Fruit fly (Drosophila melanogaster) whole organism, embryonic: Measurements from ENCODE around the gene kdn.
A peak's percentile ranks its signal among the peaks of the same experiment; 100 is the strongest.

Source experiments
- CG10274 ChIP-seq: fragments of 200-800 bp; sonication (Bioruptor generic); optimal IDR thresholded peaks from 3 replicates; lab custom pipeline; 2017; ENCODE audit warnings: missing biosample characterization, mild to moderate bottlenecking, missing genetic modification characterization
- CG10321 ChIP-seq: fragments of 200-800 bp; sonication (Bioruptor generic); IDR thresholded peaks from 2 replicates; pipeline ENCODE4 v1.3.6; 2022; ENCODE audit warnings: missing biosample characterization, missing genetic modification characterization
- CG12155 ChIP-seq: fragments of 200-800 bp; sonication (Bioruptor generic); optimal IDR thresholded peaks from 3 replicates; lab custom pipeline; 2016; ENCODE audit warnings: missing biosample characterization, missing genetic modification characterization
- CG12219 ChIP-seq: fragments of 200-800 bp; sonication (Bioruptor generic); optimal IDR thresholded peaks from 3 replicates; lab custom pipeline; 2018; ENCODE audit warnings: missing biosample characterization, mild to moderate bottlenecking, missing genetic modification characterization
- CG13624 ChIP-seq: fragments of 200-800 bp; sonication (Bioruptor generic); optimal IDR thresholded peaks from 2 replicates; lab custom pipeline; 2016; ENCODE audit warnings: missing biosample characterization, missing genetic modification characterization
- CG14014 ChIP-seq: fragments of 200-800 bp; sonication (Bioruptor generic); IDR thresholded peaks from 2 replicates; pipeline ENCODE4 v1.3.6; 2022; ENCODE audit warnings: missing biosample characterization, missing genetic modification characterization
- CG14667 ChIP-seq: fragments of 200-800 bp; sonication (Bioruptor generic); IDR thresholded peaks from 2 replicates; pipeline ENCODE4 v1.3.6; 2022; ENCODE audit warnings: missing biosample characterization, missing genetic modification characterization
- CG1602 ChIP-seq: fragments of 200-800 bp; sonication (Bioruptor generic); optimal IDR thresholded peaks from 3 replicates; lab custom pipeline; 2016; ENCODE audit warnings: missing biosample characterization, missing genetic modification characterization
- CG32532 ChIP-seq: fragments of 200-800 bp; sonication (Bioruptor generic); IDR thresholded peaks from 2 replicates; pipeline ENCODE4 v1.3.6; 2022; ENCODE audit warnings: missing biosample characterization, missing genetic modification characterization
- CG3281 ChIP-seq: fragments of 200-800 bp; sonication (Bioruptor generic); optimal IDR thresholded peaks from 3 replicates; lab custom pipeline; 2017; ENCODE audit warnings: missing biosample characterization, mild to moderate bottlenecking, missing genetic modification characterization
- CG3838 ChIP-seq: fragments of 200-800 bp; sonication (Bioruptor generic); optimal IDR thresholded peaks from 3 replicates; lab custom pipeline; 2016; ENCODE audit warnings: missing biosample characterization, missing genetic modification characterization
- CG42726 ChIP-seq: fragments of 200-800 bp; sonication (Bioruptor generic); IDR thresholded peaks from 2 replicates; pipeline ENCODE4 v1.3.6; 2022; ENCODE audit warnings: missing biosample characterization, missing genetic modification characterization; ENCODE audit not compliant: partially characterized antibody
- CG4282 ChIP-seq: fragments of 200-800 bp; sonication (Bioruptor generic); optimal IDR thresholded peaks from 2 replicates; lab custom pipeline; 2016; ENCODE audit warnings: missing biosample characterization, missing genetic modification characterization
- CG5245 ChIP-seq: fragments of 200-800 bp; sonication (Bioruptor generic); optimal IDR thresholded peaks from 3 replicates; lab custom pipeline; 2016; ENCODE audit warnings: missing biosample characterization, missing genetic modification characterization
- CG7271 ChIP-seq: fragments of 200-800 bp; sonication (Bioruptor generic); optimal IDR thresholded peaks from 2 replicates; lab custom pipeline; 2018; ENCODE audit warnings: missing biosample characterization, mild to moderate bottlenecking, missing genetic modification characterization, moderate library complexity
- CG8388 ChIP-seq: fragments of 200-800 bp; sonication (Bioruptor generic); optimal IDR thresholded peaks from 2 replicates; lab custom pipeline; 2019; ENCODE audit warnings: missing biosample characterization, mild to moderate bottlenecking, missing genetic modification characterization, moderate library complexity
- CG9727 ChIP-seq: fragments of 200-800 bp; sonication (Bioruptor generic); optimal IDR thresholded peaks from 3 replicates; lab custom pipeline; 2017; ENCODE audit warnings: missing biosample characterization, mild to moderate bottlenecking, missing genetic modification characterization
- CG9797 ChIP-seq: fragments of 200-800 bp; sonication (Bioruptor generic); optimal IDR thresholded peaks from 3 replicates; lab custom pipeline; 2018; ENCODE audit warnings: missing biosample characterization, mild to moderate bottlenecking, missing genetic modification characterization
- Drgx ChIP-seq: fragments of 200-800 bp; sonication (Bioruptor generic); IDR thresholded peaks from 2 replicates; pipeline ENCODE4 v1.3.6; 2022; ENCODE audit warnings: missing biosample characterization, missing genetic modification characterization
- E2f1 ChIP-seq: fragments of 200-800 bp; sonication (Bioruptor generic); IDR thresholded peaks from 2 replicates; pipeline ENCODE4 v1.3.6; 2022; ENCODE audit warnings: missing biosample characterization, missing genetic modification characterization
- Ets97D ChIP-seq: fragments of 200-800 bp; sonication (Bioruptor generic); optimal IDR thresholded peaks from 3 replicates; lab custom pipeline; 2016; ENCODE audit warnings: missing biosample characterization, missing genetic modification characterization
- Fer3 ChIP-seq: fragments of 200-800 bp; sonication (Bioruptor generic); optimal IDR thresholded peaks from 2 replicates; lab custom pipeline; 2018; ENCODE audit warnings: missing biosample characterization, mild to moderate bottlenecking, missing genetic modification characterization, moderate library complexity
- Optix ChIP-seq: fragments of 200-800 bp; sonication (Bioruptor generic); IDR thresholded peaks from 3 replicates; pipeline ENCODE4 v1.3.6; 2022; ENCODE audit warnings: missing biosample characterization, missing genetic modification characterization
- Ptx1 ChIP-seq: fragments of 200-800 bp; sonication (Bioruptor generic); IDR thresholded peaks from 2 replicates; pipeline ENCODE4 v1.3.6; 2022; ENCODE audit warnings: missing biosample characterization, missing genetic modification characterization
- Stat92E ChIP-seq, 3 experiments: fragments of >200 bp in 2 of 3; fragments of 200-800 bp in 1 of 3; sonication (Bioruptor generic) in 1 of 3; optimal IDR thresholded peaks; 2 replicates each; lab custom pipeline; 2017 to 2019; ENCODE audit warnings: missing biosample characterization in 3 of 3, missing genetic modification characterization in 3 of 3, mild to moderate bottlenecking in 1 of 3, moderate library complexity in 1 of 3
- Usf ChIP-seq: fragments of 200-800 bp; sonication (Bioruptor generic); optimal IDR thresholded peaks from 2 replicates; lab custom pipeline; 2017; ENCODE audit warnings: missing genotype, missing biosample characterization, missing genetic modification characterization
- al ChIP-seq: fragments of 200-800 bp; sonication (Bioruptor generic); IDR thresholded peaks from 2 replicates; pipeline ENCODE4 v1.3.6; 2022; ENCODE audit warnings: missing biosample characterization, missing genetic modification characterization
- az2 ChIP-seq: fragments of 200-800 bp; sonication (Bioruptor generic); optimal IDR thresholded peaks from 3 replicates; lab custom pipeline; 2016; ENCODE audit warnings: missing biosample characterization, missing genetic modification characterization
- btn ChIP-seq: fragments of 200-800 bp; sonication (Bioruptor generic); optimal IDR thresholded peaks from 2 replicates; lab custom pipeline; 2016; ENCODE audit warnings: missing biosample characterization, missing genetic modification characterization
- croc ChIP-seq: fragments of 200-800 bp; sonication (Bioruptor generic); conservative IDR thresholded peaks from 3 replicates; pipeline ENCODE4 v1.3.6; 2022; ENCODE audit warnings: missing biosample characterization, missing genetic modification characterization
- dati ChIP-seq: fragments of 200-800 bp; sonication (Bioruptor generic); IDR thresholded peaks from 2 replicates; pipeline ENCODE4 v1.3.6; 2022; ENCODE audit warnings: missing biosample characterization, missing genetic modification characterization
- dm ChIP-seq: fragments of 200-800 bp; sonication (Bioruptor generic); optimal IDR thresholded peaks from 3 replicates; lab custom pipeline; 2016; ENCODE audit warnings: missing biosample characterization, missing genetic modification characterization
- dmrt11E ChIP-seq: fragments of 200-800 bp; sonication (Bioruptor generic); optimal IDR thresholded peaks from 3 replicates; lab custom pipeline; 2018; ENCODE audit warnings: missing biosample characterization, mild to moderate bottlenecking, missing genetic modification characterization, moderate library complexity
- en ChIP-seq: fragments of 200-800 bp; sonication (Bioruptor generic); optimal IDR thresholded peaks from 2 replicates; lab custom pipeline; 2016; ENCODE audit warnings: missing biosample characterization, missing genetic modification characterization
- gce ChIP-seq: fragments of 200-800 bp; sonication (Bioruptor generic); IDR thresholded peaks from 3 replicates; pipeline ENCODE4 v1.3.6; 2022; ENCODE audit warnings: missing biosample characterization, missing genetic modification characterization
- gsb-n ChIP-seq: fragments of 200-800 bp; sonication (Bioruptor generic); optimal IDR thresholded peaks from 3 replicates; lab custom pipeline; 2018; ENCODE audit warnings: missing biosample characterization, mild to moderate bottlenecking, missing genetic modification characterization
- knrl ChIP-seq: fragments of 200-800 bp; sonication (Bioruptor generic); IDR thresholded peaks from 3 replicates; pipeline ENCODE4 v1.3.6; 2022; ENCODE audit warnings: missing biosample characterization, missing genetic modification characterization; ENCODE audit not compliant: partially characterized antibody
- lilli ChIP-seq: fragments of 200-800 bp; sonication (Bioruptor generic); optimal IDR thresholded peaks from 3 replicates; lab custom pipeline; 2016; ENCODE audit warnings: missing biosample characterization, missing genetic modification characterization
- nerfin-1 ChIP-seq: fragments of 200-800 bp; sonication (Bioruptor generic); optimal IDR thresholded peaks from 3 replicates; lab custom pipeline; 2019; ENCODE audit warnings: missing biosample characterization, mild to moderate bottlenecking, missing genetic modification characterization, moderate library complexity
- oc ChIP-seq: fragments of 200-800 bp; sonication (Bioruptor generic); optimal IDR thresholded peaks from 2 replicates; lab custom pipeline; 2018; ENCODE audit warnings: missing biosample characterization, mild to moderate bottlenecking, missing genetic modification characterization, moderate library complexity
- pita ChIP-seq: fragments of 200-800 bp; sonication (Bioruptor generic); optimal IDR thresholded peaks from 2 replicates; lab custom pipeline; 2017; ENCODE audit warnings: missing biosample characterization, mild to moderate bottlenecking, missing genetic modification characterization
- scrt ChIP-seq: fragments of 200-800 bp; sonication (Bioruptor generic); optimal IDR thresholded peaks from 2 replicates; lab custom pipeline; 2018; ENCODE audit warnings: missing biosample characterization, mild to moderate bottlenecking, missing genetic modification characterization, moderate library complexity
- sd ChIP-seq: fragments of 200-800 bp; sonication (Bioruptor generic); optimal IDR thresholded peaks from 3 replicates; lab custom pipeline; 2018; ENCODE audit warnings: missing biosample characterization, mild to moderate bottlenecking, missing genetic modification characterization, moderate library complexity
- sug ChIP-seq: fragments of 200-800 bp; optimal IDR thresholded peaks from 2 replicates; lab custom pipeline; 2019; ENCODE audit warnings: missing biosample characterization, mild to moderate bottlenecking, missing genetic modification characterization, moderate library complexity
- trem ChIP-seq: fragments of 200-800 bp; optimal IDR thresholded peaks from 3 replicates; lab custom pipeline; 2019; ENCODE audit warnings: missing biosample characterization, mild to moderate bottlenecking, missing genetic modification characterization, moderate library complexity
- unc-4 ChIP-seq: fragments of 200-800 bp; sonication (Bioruptor generic); IDR thresholded peaks from 2 replicates; pipeline ENCODE4 v1.3.6; 2022; ENCODE audit warnings: missing biosample characterization, missing genetic modification characterization; ENCODE audit not compliant: partially characterized antibody
- usp ChIP-seq: fragments of >200 bp; optimal IDR thresholded peaks from 2 replicates; lab custom pipeline; 2017; ENCODE audit warnings: missing biosample characterization, missing genetic modification characterization
- vvl ChIP-seq: fragments of 200-800 bp; sonication (Bioruptor generic); IDR thresholded peaks from 2 replicates; pipeline ENCODE4 v1.3.6; 2022; ENCODE audit warnings: missing biosample characterization, missing genetic modification characterization
- z ChIP-seq: fragments of 200-800 bp; sonication (Bioruptor generic); IDR thresholded peaks from 3 replicates; pipeline ENCODE4 v1.3.6; 2022; ENCODE audit warnings: missing biosample characterization, missing genetic modification characterization
- zen2 ChIP-seq: fragments of 200-800 bp; sonication (Bioruptor generic); IDR thresholded peaks from 3 replicates; pipeline ENCODE4 v1.3.6; 2022; ENCODE audit warnings: missing biosample characterization, missing genetic modification characterization; ENCODE audit not compliant: partially characterized antibody

Gene kdn

dm6 chrX:6330369-6330949 lies 20.0 kb upstream of the kdn start, which contains the start of gene CG42240 (continued):
- peak; percentile 59 for TF ChIP-seq en (GFP tag; lab: Kevin White, UChicago)
- TF ChIP-seq dmrt11E (tag; lab: Kevin White, UChicago) = peak; percentile 72
- no peak for TF ChIP-seq unc-4 (GFP tag; lab: Robert Waterston, UW)
- TF ChIP-seq CG4282 (GFP tag; lab: Kevin White, UChicago) = no peak
- TF ChIP-seq nerfin-1 = peak; percentile 89
- peak; percentile 79 for TF ChIP-seq Fer3 (tag; lab: Kevin White, UChicago)
- peak; percentile 24 for TF ChIP-seq CG9797 (GFP tag; lab: Kevin White, UChicago)
- peak; percentile 87 for TF ChIP-seq sug (tag; lab: Kevin White, UChicago)
- peak; percentile 52 for TF ChIP-seq CG3838 (GFP tag; lab: Kevin White, UChicago)
- TF ChIP-seq btn (GFP tag; lab: Kevin White, UChicago) = peak; percentile 51
- TF ChIP-seq vvl (GFP tag; lab: Robert Waterston, UW) = peak; percentile 78
- TF ChIP-seq CG10274 = peak; percentile 86
- peak; percentile 90 for TF ChIP-seq CG12219 (GFP tag; lab: Kevin White, UChicago)
- TF ChIP-seq croc (GFP tag; lab: Robert Waterston, UW) = peak; percentile 82
- TF ChIP-seq CG1602 (GFP tag; lab: Kevin White, UChicago) = peak; percentile 89
- TF ChIP-seq CG42726 (GFP tag; lab: Robert Waterston, UW) = no peak
- peak; percentile 88 for TF ChIP-seq Ptx1 (GFP tag; lab: Robert Waterston, UW)
- no peak for TF ChIP-seq usp (GFP tag; lab: Kevin White, UChicago)
- TF ChIP-seq knrl (GFP tag; lab: Robert Waterston, UW) = no peak
- peak; percentile 77 for TF ChIP-seq CG5245 (GFP tag; lab: Kevin White, UChicago)
- TF ChIP-seq Optix = no peak
- TF ChIP-seq trem = peak; percentile 71
- peak; percentile 50 for TF ChIP-seq dm (GFP tag; lab: Kevin White, UChicago)
- peak; percentile 63; the same call in 1 of the 2 replicates for TF ChIP-seq CG32532 (GFP tag; lab: Robert Waterston, UW)
- peak; percentile 82 for TF ChIP-seq lilli (GFP tag; lab: Kevin White, UChicago)
- TF ChIP-seq Stat92E (GFP tag; optimal IDR thresholded peaks at IDR 0.05; lab: Kevin White, UChicago) = peak in 1 of 3 experiments; percentile 69
- peak; percentile 93 for TF ChIP-seq CG3281 (GFP tag; lab: Kevin White, UChicago)
- peak; percentile 72 for TF ChIP-seq CG14014 (GFP tag; lab: Robert Waterston, UW)
- peak; percentile 92 for TF ChIP-seq az2 (GFP tag; lab: Kevin White, UChicago)
- TF ChIP-seq Ets97D (GFP tag; lab: Kevin White, UChicago) = peak; percentile 51
- TF ChIP-seq gsb-n (tag; lab: Kevin White, UChicago) = peak; percentile 85
- peak; percentile 63 for TF ChIP-seq CG13624
- peak; percentile 67; the same call in 1 of the 2 replicates for TF ChIP-seq CG14667
- no peak for TF ChIP-seq z
- no peak for TF ChIP-seq CG10321
- peak; percentile 91 for TF ChIP-seq CG9727 (GFP tag; lab: Kevin White, UChicago)
- TF ChIP-seq Usf (GFP tag; lab: Kevin White, UChicago) = peak; percentile 63
- no peak for TF ChIP-seq zen2
- TF ChIP-seq E2f1 (GFP tag; lab: Robert Waterston, UW) = peak; percentile 76
- no peak for TF ChIP-seq CG7271
- TF ChIP-seq gce (GFP tag; lab: Robert Waterston, UW) = 0 out of 3 replicates have a peak, but pooled peaks have one; percentile 10
- no peak; the same call in 1 of the 2 replicates for TF ChIP-seq dati (GFP tag; lab: Robert Waterston, UW)
- TF ChIP-seq CG12155 (GFP tag; lab: Kevin White, UChicago) = peak; percentile 75
- TF ChIP-seq CG8388 (GFP tag; lab: Kevin White, UChicago) = peak; percentile 91
- no peak for TF ChIP-seq pita (GFP tag; lab: Kevin White, UChicago)
- 0 out of 2 replicates have a peak, but pooled peaks have one; percentile 30 for TF ChIP-seq al
- peak; percentile 83 for TF ChIP-seq scrt (GFP tag; lab: Kevin White, UChicago)
- TF ChIP-seq Drgx (GFP tag; lab: Robert Waterston, UW) = peak; percentile 89
- no peak for TF ChIP-seq sd (tag; lab: Kevin White, UChicago)
- peak; percentile 79 for TF ChIP-seq oc (tag; lab: Kevin White, UChicago)
